Fruit fly (Drosophila melanogaster) whole organism, embryonic: Measurements from ENCODE around the gene Fbp2.
A peak's percentile ranks its signal among the peaks of the same experiment; 100 is the strongest.

Experiments used
- Abd-B ChIP-seq: fragments of 200-800 bp; sonication (Bioruptor generic); optimal IDR thresholded peaks from 2 replicates; lab custom pipeline; 2018; ENCODE audit warnings: missing biosample characterization, mild to moderate bottlenecking, missing genetic modification characterization, moderate library complexity
- B-H1 ChIP-seq: fragments of 200-800 bp; sonication (Bioruptor generic); IDR thresholded peaks from 3 replicates; pipeline ENCODE4 v1.3.6; 2022; ENCODE audit warnings: missing biosample characterization, missing genetic modification characterization
- CG13894 ChIP-seq: fragments of 200-800 bp; sonication (Bioruptor generic); optimal IDR thresholded peaks from 3 replicates; lab custom pipeline; 2018; ENCODE audit warnings: missing biosample characterization, mild to moderate bottlenecking, missing genetic modification characterization, moderate library complexity
- CG14667 ChIP-seq: fragments of 200-800 bp; sonication (Bioruptor generic); IDR thresholded peaks from 2 replicates; pipeline ENCODE4 v1.3.6; 2022; ENCODE audit warnings: missing biosample characterization, missing genetic modification characterization
- CG14965 ChIP-seq: fragments of 200-800 bp; sonication (Bioruptor generic); optimal IDR thresholded peaks from 2 replicates; lab custom pipeline; 2016; ENCODE audit warnings: missing biosample characterization, missing genetic modification characterization, borderline replicate concordance
- CG15479 ChIP-seq: fragments of 200-800 bp; sonication (Bioruptor generic); optimal IDR thresholded peaks from 3 replicates; lab custom pipeline; 2019; ENCODE audit warnings: missing biosample characterization, mild to moderate bottlenecking, missing genetic modification characterization, moderate library complexity
- CG2199 ChIP-seq: fragments of 200-800 bp; sonication (Bioruptor generic); IDR thresholded peaks from 3 replicates; pipeline ENCODE4 v1.3.6; 2022; ENCODE audit warnings: missing biosample characterization, missing genetic modification characterization
- CG30403 ChIP-seq: fragments of 200-800 bp; sonication (Bioruptor generic); optimal IDR thresholded peaks from 3 replicates; lab custom pipeline; 2016; ENCODE audit warnings: missing biosample characterization, missing genetic modification characterization
- CG31388 ChIP-seq: fragments of 200-800 bp; sonication (Bioruptor generic); optimal IDR thresholded peaks from 2 replicates; lab custom pipeline; 2016; ENCODE audit warnings: missing biosample characterization, missing genetic modification characterization
- CG3847 ChIP-seq: fragments of 200-800 bp; sonication (Bioruptor generic); IDR thresholded peaks from 2 replicates; pipeline ENCODE4 v1.3.6; 2022; ENCODE audit warnings: missing biosample characterization, missing genetic modification characterization
- CG4282 ChIP-seq: fragments of 200-800 bp; sonication (Bioruptor generic); optimal IDR thresholded peaks from 2 replicates; lab custom pipeline; 2016; ENCODE audit warnings: missing biosample characterization, missing genetic modification characterization
- CG4328 ChIP-seq: fragments of 200-800 bp; sonication (Bioruptor generic); optimal IDR thresholded peaks from 3 replicates; lab custom pipeline; 2017; ENCODE audit warnings: missing biosample characterization, missing genetic modification reagents, missing genetic modification characterization
- CG43689 ChIP-seq: fragments of 200-800 bp; sonication (Bioruptor generic); IDR thresholded peaks from 2 replicates; pipeline ENCODE4 v1.3.6; 2022; ENCODE audit warnings: missing biosample characterization, missing genetic modification characterization
- CG7357 ChIP-seq: fragments of 200-800 bp; sonication (Bioruptor generic); IDR thresholded peaks from 3 replicates; pipeline ENCODE4 v1.3.6; 2022; ENCODE audit warnings: missing biosample characterization, missing genetic modification characterization
- CG7839 ChIP-seq: fragments of 200-800 bp; sonication (Bioruptor generic); optimal IDR thresholded peaks from 3 replicates; lab custom pipeline; 2018; ENCODE audit warnings: missing biosample characterization, mild to moderate bottlenecking, missing genetic modification characterization, moderate library complexity
- CG7987 ChIP-seq: fragments of 200-800 bp; sonication (Bioruptor generic); optimal IDR thresholded peaks from 2 replicates; lab custom pipeline; 2018; ENCODE audit warnings: missing biosample characterization, mild to moderate bottlenecking, missing genetic modification characterization, moderate library complexity
- CG8281 ChIP-seq: fragments of 200-800 bp; sonication (Bioruptor generic); optimal IDR thresholded peaks from 2 replicates; lab custom pipeline; 2018; ENCODE audit warnings: missing biosample characterization, mild to moderate bottlenecking, missing genetic modification characterization, moderate library complexity
- Doc2 ChIP-seq: fragments of 200-800 bp; sonication (Bioruptor generic); IDR thresholded peaks from 2 replicates; pipeline ENCODE4 v1.3.6; 2022; ENCODE audit warnings: missing biosample characterization, missing genetic modification characterization
- E2f1 ChIP-seq: fragments of 200-800 bp; sonication (Bioruptor generic); IDR thresholded peaks from 2 replicates; pipeline ENCODE4 v1.3.6; 2022; ENCODE audit warnings: missing biosample characterization, missing genetic modification characterization
- Fer3 ChIP-seq: fragments of 200-800 bp; sonication (Bioruptor generic); optimal IDR thresholded peaks from 2 replicates; lab custom pipeline; 2018; ENCODE audit warnings: missing biosample characterization, mild to moderate bottlenecking, missing genetic modification characterization, moderate library complexity
- H15 ChIP-seq: fragments of 200-800 bp; sonication (Bioruptor generic); IDR thresholded peaks from 3 replicates; pipeline ENCODE4 v1.3.6; 2022; ENCODE audit warnings: missing biosample characterization, missing genetic modification characterization
- Hmx ChIP-seq: fragments of 200-800 bp; sonication (Bioruptor generic); optimal IDR thresholded peaks from 2 replicates; lab custom pipeline; 2016; ENCODE audit warnings: missing biosample characterization, missing genetic modification characterization
- Hr39 ChIP-seq: fragments of >200 bp; optimal IDR thresholded peaks from 2 replicates; lab custom pipeline; 2017
- Myb ChIP-seq: fragments of 200-800 bp; sonication (Bioruptor generic); optimal IDR thresholded peaks from 2 replicates; lab custom pipeline; 2016; ENCODE audit warnings: missing biosample characterization, missing genetic modification characterization
- Pdp1 ChIP-seq, 2 experiments: fragments of 200-800 bp; sonication (Bioruptor generic); optimal IDR thresholded peaks; 3 replicates each; lab custom pipeline; 2016; ENCODE audit warnings: missing biosample characterization in 2 of 2, missing genetic modification characterization in 2 of 2, mild to moderate bottlenecking in 1 of 2, moderate library complexity in 1 of 2
- Rfx ChIP-seq: fragments of 200-800 bp; sonication (Bioruptor generic); IDR thresholded peaks from 2 replicates; pipeline ENCODE4 v1.3.6; 2022; ENCODE audit warnings: missing biosample characterization, missing genetic modification characterization
- Scr ChIP-seq: fragments of 200-800 bp; sonication (Bioruptor generic); IDR thresholded peaks from 2 replicates; pipeline ENCODE4 v1.3.6; 2022; ENCODE audit warnings: missing biosample characterization, missing genetic modification characterization; ENCODE audit not compliant: partially characterized antibody
- bowl ChIP-seq: fragments of 200-800 bp; sonication (Bioruptor generic); IDR thresholded peaks from 2 replicates; pipeline ENCODE4 v1.3.6; 2022; ENCODE audit warnings: missing biosample characterization, missing genetic modification characterization
- cas ChIP-seq: fragments of 200-800 bp; sonication (Bioruptor generic); IDR thresholded peaks from 2 replicates; pipeline ENCODE4 v1.3.6; 2022; ENCODE audit warnings: missing biosample characterization, missing genetic modification characterization
- cg ChIP-seq: fragments of 200-800 bp; sonication (Bioruptor generic); optimal IDR thresholded peaks from 3 replicates; lab custom pipeline; 2019; ENCODE audit warnings: missing biosample characterization, mild to moderate bottlenecking, missing genetic modification characterization, moderate library complexity
- chm ChIP-seq: fragments of 200-800 bp; sonication (Bioruptor generic); IDR thresholded peaks from 2 replicates; pipeline ENCODE4 v1.3.6; 2022; ENCODE audit warnings: missing biosample characterization, missing genetic modification characterization
- crol ChIP-seq: fragments of 200-800 bp; sonication (Bioruptor generic); IDR thresholded peaks from 2 replicates; pipeline ENCODE4 v1.3.6; 2022; ENCODE audit warnings: missing biosample characterization, missing genetic modification characterization
- gcm ChIP-seq: fragments of 200-800 bp; sonication (Bioruptor generic); optimal IDR thresholded peaks from 2 replicates; lab custom pipeline; 2019; ENCODE audit warnings: missing biosample characterization, mild to moderate bottlenecking, missing genetic modification characterization, moderate library complexity
- grn ChIP-seq: fragments of 200-800 bp; sonication (Bioruptor generic); optimal IDR thresholded peaks from 3 replicates; lab custom pipeline; 2017; ENCODE audit warnings: missing biosample characterization, missing genetic modification characterization
- gt ChIP-seq: fragments of 200-800 bp; sonication (Bioruptor generic); IDR thresholded peaks from 2 replicates; pipeline ENCODE4 v1.3.6; 2022; ENCODE audit warnings: missing biosample characterization, missing genetic modification characterization
- hb ChIP-seq: fragments of 200-800 bp; sonication (Bioruptor generic); IDR thresholded peaks from 3 replicates; pipeline ENCODE4 v1.3.6; 2022; ENCODE audit warnings: missing biosample characterization, missing genetic modification characterization; ENCODE audit not compliant: partially characterized antibody
- hbn ChIP-seq: fragments of 200-800 bp; sonication (Bioruptor generic); IDR thresholded peaks from 2 replicates; pipeline ENCODE4 v1.3.6; 2022; ENCODE audit warnings: missing biosample characterization, missing genetic modification characterization; ENCODE audit not compliant: partially characterized antibody
- kni ChIP-seq: fragments of 200-800 bp; sonication (Bioruptor generic); optimal IDR thresholded peaks from 3 replicates; lab custom pipeline; 2017; ENCODE audit warnings: mild to moderate bottlenecking, missing biosample characterization, missing genetic modification reagents, missing genetic modification characterization
- pho ChIP-seq: fragments of 200-800 bp; sonication (Bioruptor generic); optimal IDR thresholded peaks from 2 replicates; lab custom pipeline; 2016; ENCODE audit warnings: missing biosample characterization, missing genetic modification characterization
- ro ChIP-seq: fragments of 200-800 bp; sonication (Bioruptor generic); IDR thresholded peaks from 2 replicates; pipeline ENCODE4 v1.3.6; 2022; ENCODE audit warnings: missing biosample characterization, missing genetic modification characterization
- row ChIP-seq: fragments of 200-800 bp; sonication (Bioruptor generic); IDR thresholded peaks from 3 replicates; pipeline ENCODE4 v1.3.6; 2022; ENCODE audit warnings: missing biosample characterization, missing genetic modification characterization
- run ChIP-seq: fragments of 200-800 bp; sonication (Bioruptor generic); optimal IDR thresholded peaks from 3 replicates; lab custom pipeline; 2018; ENCODE audit warnings: missing biosample characterization, mild to moderate bottlenecking, missing genetic modification characterization
- salm ChIP-seq: fragments of 200-800 bp; sonication (Bioruptor generic); optimal IDR thresholded peaks from 2 replicates; lab custom pipeline; 2018; ENCODE audit warnings: missing biosample characterization, mild to moderate bottlenecking, missing genetic modification characterization
- tap ChIP-seq: fragments of 200-800 bp; optimal IDR thresholded peaks from 3 replicates; lab custom pipeline; 2019; ENCODE audit warnings: missing biosample characterization, mild to moderate bottlenecking, missing genetic modification characterization, moderate library complexity
- trh ChIP-seq: fragments of 200-800 bp; sonication (Bioruptor generic); optimal IDR thresholded peaks from 2 replicates; lab custom pipeline; 2016; ENCODE audit warnings: missing biosample characterization, missing genetic modification characterization
- wek ChIP-seq: fragments of 200-800 bp; sonication (Bioruptor generic); optimal IDR thresholded peaks from 3 replicates; lab custom pipeline; 2018; ENCODE audit warnings: missing biosample characterization, mild to moderate bottlenecking, missing genetic modification characterization, moderate library complexity
- z ChIP-seq: fragments of 200-800 bp; sonication (Bioruptor generic); IDR thresholded peaks from 3 replicates; pipeline ENCODE4 v1.3.6; 2022; ENCODE audit warnings: missing biosample characterization, missing genetic modification characterization

The Fbp2 gene

DNA sequence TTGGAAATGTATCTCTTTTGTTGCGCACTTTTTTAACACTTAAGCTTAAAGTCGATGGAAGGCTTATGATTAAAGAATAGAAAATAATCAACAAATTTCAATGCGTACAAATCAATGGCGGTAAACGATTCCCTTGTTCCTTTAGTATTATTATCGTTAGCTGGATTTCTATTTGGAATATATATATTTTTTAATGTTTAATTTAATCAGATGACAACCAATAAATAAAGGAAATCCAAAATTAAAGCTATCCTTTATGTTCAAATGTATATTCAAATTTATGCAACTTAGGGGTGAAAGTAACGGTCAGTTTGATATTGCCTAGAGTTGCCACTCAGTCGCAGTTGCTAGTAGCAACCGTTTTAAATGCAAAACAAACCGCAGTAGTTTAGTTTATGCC is 8.5 kb downstream of the Fbp2 start, which contains the start of gene CG3769:
Gene CG3769, plus strand, starts transcription at position 301 of the 400 bp plus-strand sequence.
- TF ChIP-seq Myb (GFP tag; lab: Kevin White, UChicago) (peak; percentile 29), Doc2 (GFP tag; lab: Robert Waterston, UW) (no peak), Rfx (GFP tag; lab: Robert Waterston, UW) (peak; percentile 22; the same call in 1 of the 2 replicates)

DNA sequence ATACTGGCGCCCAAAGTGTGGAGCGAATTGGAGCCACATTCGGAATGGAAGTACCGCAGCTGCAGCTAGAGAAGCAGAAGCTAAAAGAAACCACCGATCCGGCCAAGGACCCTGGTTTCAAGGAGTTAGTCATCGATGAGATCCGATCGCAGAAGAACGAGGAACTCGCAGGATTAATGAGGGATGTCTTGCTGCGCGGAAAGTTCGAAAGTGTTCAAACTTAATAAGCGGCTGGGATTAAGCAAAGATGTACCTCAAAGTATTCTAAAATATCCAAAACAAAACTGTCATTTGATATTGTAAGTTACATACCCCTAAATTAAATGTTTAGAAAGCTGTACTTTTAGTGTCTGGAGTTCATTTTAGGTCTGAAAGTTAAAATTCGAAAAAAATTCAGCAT is 9.9 kb downstream of the Fbp2 start, which contains the start of gene RpS28-like:
Gene RpS28-like, plus strand, starts transcription at position 301 of the 400 bp plus-strand sequence.
- TF ChIP-seq pho (GFP tag; lab: Kevin White, UChicago): no peak
- no peak for TF ChIP-seq hbn (GFP tag; lab: Robert Waterston, UW)

DNA sequence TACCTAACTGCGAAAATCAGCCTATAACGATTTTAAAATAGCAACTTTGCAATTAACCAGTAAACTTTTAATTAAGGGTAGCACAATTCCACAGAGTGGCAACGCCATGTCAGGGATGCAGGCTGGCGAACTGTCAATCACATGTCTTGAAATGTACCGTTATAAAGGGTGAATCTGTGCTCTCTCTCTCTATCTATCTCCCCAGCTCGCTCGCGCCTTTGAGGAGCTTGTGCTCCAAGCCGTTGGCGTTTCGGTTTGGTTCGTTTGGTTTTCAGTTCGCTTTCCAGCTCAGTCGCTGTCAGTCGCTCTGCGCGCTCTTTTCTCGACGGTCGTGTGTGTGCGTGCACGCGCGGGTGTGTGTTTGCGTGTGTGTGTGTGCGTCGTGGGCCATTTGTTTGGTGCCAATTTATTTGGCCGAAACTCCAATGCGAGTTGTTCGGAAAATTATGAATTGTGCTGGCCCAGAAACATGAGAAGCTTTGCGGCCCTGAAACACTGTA is 10.7 kb downstream of the Fbp2 start, which contains the start of gene numb:
Gene numb, plus strand, starts transcription at position 254 of the 500 bp plus-strand sequence.
- TF ChIP-seq Scr (GFP tag; lab: Robert Waterston, UW) (peak; percentile 29), chm (peak; percentile 69; the same call in 1 of the 2 replicates), gt (GFP tag; lab: Robert Waterston, UW) (no peak), Pdp1 (GFP tag; optimal IDR thresholded peaks at IDR 0.05; lab: Kevin White, UChicago) (no peak), CG15479 (GFP tag; lab: Kevin White, UChicago) (no peak), Hr39 (lab: Kevin White, UChicago) (peak; percentile 95), crol (GFP tag; lab: Robert Waterston, UW) (no peak), H15 (GFP tag; lab: Robert Waterston, UW) (no peak), Fer3 (tag; lab: Kevin White, UChicago) (no peak), CG31388 (GFP tag; lab: Kevin White, UChicago) (no peak), wek (peak; percentile 60), run (tag; lab: Kevin White, UChicago) (no peak), grn (GFP tag; lab: Kevin White, UChicago) (no peak), cg (GFP tag; lab: Kevin White, UChicago) (peak; percentile 76), Hmx (GFP tag; lab: Kevin White, UChicago) (no peak), CG14965 (GFP tag; lab: Kevin White, UChicago) (no peak), Abd-B (GFP tag; lab: Kevin White, UChicago) (no peak), gcm (no peak), row (peak; percentile 43; the same call in 2 of the 3 replicates), z (GFP tag; lab: Robert Waterston, UW) (peak; percentile 59; the same call in 1 of the 3 replicates), CG7839 (no peak), salm (no peak), CG4282 (peak; percentile 11), CG2199 (GFP tag; lab: Robert Waterston, UW) (peak; percentile 68; the same call in 1 of the 3 replicates), CG30403 (no peak), kni (no peak), tap (peak; percentile 10), CG3847 (GFP tag; lab: Robert Waterston, UW) (no peak), bowl (GFP tag; lab: Robert Waterston, UW) (0 out of 2 replicates have a peak, but pooled peaks have one; percentile 45), CG4328 (GFP tag; lab: Kevin White, UChicago) (no peak), hb (GFP tag; lab: Robert Waterston, UW) (no peak), trh (no peak), CG8281 (tag; lab: Kevin White, UChicago) (no peak), CG13894 (peak; percentile 33), B-H1 (GFP tag; lab: Robert Waterston, UW) (no peak), cas (GFP tag; lab: Robert Waterston, UW) (no peak), ro (GFP tag; lab: Robert Waterston, UW) (no peak), CG14667 (no peak), CG43689 (GFP tag; lab: Robert Waterston, UW) (no peak), CG7987 (GFP tag; lab: Kevin White, UChicago) (no peak), E2f1 (GFP tag; lab: Robert Waterston, UW) (no peak; the same call in 1 of the 2 replicates), CG7357 (GFP tag; lab: Robert Waterston, UW) (no peak)
